Worm (Caenorhabditis elegans): Measurements from ENCODE around the gene acs-6.

acs-6 gene

DNA sequence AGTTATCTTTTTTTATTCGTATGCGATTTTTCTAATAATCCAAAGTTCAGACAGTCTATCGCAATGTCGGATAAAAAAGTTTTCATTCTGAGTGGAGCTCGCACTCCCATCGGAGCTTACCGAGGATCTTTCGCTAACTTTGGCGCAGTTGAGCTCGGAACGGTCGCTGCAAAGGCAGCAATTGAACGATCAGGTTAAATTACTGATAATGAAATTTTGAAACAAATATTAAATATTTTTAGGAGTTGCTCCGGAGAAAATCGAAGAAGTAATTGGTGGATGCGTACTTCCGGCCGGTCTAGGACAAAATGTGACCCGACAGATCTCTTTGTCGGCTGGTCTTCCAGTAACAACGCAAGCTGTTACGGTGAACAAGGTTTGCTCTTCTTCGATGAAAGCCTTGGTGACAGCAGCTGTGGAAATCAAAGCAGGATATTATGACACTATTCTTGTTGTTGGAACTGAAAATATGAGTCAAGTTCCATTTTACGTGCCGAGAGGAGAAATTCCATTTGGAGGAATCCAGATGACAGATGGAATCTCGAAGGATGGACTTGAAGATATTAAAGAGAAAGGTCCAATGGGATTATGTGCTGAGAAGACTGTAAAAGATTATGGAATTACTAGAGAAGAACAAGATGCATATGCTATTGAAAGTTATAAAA is 13.9 kb downstream of the acs-6 start, which contains the start of gene T02G5.7 (continued):
- TF ChIP-seq pbrm-1 (GFP tag; IDR thresholded peaks at IDR 0.05): 0 out of 2 replicates have a peak, but pooled peaks have one; percentile 15
- no peak for TF ChIP-seq dpl-1 (GFP tag; optimal IDR thresholded peaks at IDR 0.05)
- no peak for TF ChIP-seq nhr-27 (tag; optimal IDR thresholded peaks at IDR 0.05)
- TF ChIP-seq attf-3 (GFP tag; conservative IDR thresholded peaks at IDR 0.05): no peak
- TF ChIP-seq hlh-12 (tag; optimal IDR thresholded peaks at IDR 0.05): no peak
- TF ChIP-seq K11D2.4 (GFP tag; IDR thresholded peaks at IDR 0.05): no peak; the same call in 1 of the 2 replicates
- no peak for TF ChIP-seq tbp1 (GFP tag; optimal IDR thresholded peaks at IDR 0.05)
- TF ChIP-seq unc-62 (GFP tag; optimal IDR thresholded peaks at IDR 0.05): no peak
- TF ChIP-seq K12H6.12 (tag; optimal IDR thresholded peaks at IDR 0.05): no peak
- no peak for TF ChIP-seq F57C9.4 (tag; optimal IDR thresholded peaks at IDR 0.05)
- TF ChIP-seq chd-7 (tag; optimal IDR thresholded peaks at IDR 0.05): peak; percentile 21
- TF ChIP-seq ztf-18 (tag; optimal IDR thresholded peaks at IDR 0.05): peak; percentile 15
- peak; percentile 29; the same call in 1 of the 2 replicates for TF ChIP-seq madf-6 (GFP tag; IDR thresholded peaks at IDR 0.05)
- TF ChIP-seq B0035.1 (tag; optimal IDR thresholded peaks at IDR 0.05): no peak
- TF ChIP-seq die-1 (tag; optimal IDR thresholded peaks at IDR 0.05): no peak
- TF ChIP-seq nfyb-1 (GFP tag; IDR thresholded peaks at IDR 0.05): peak; percentile 42; the same call in 1 of the 2 replicates
- TF ChIP-seq snpc-4 (GFP tag; optimal IDR thresholded peaks at IDR 0.05): no peak
- TF ChIP-seq snpc-4 (tag; optimal IDR thresholded peaks at IDR 0.05): no peak
- peak; percentile 59; the same call in 1 of the 2 replicates for TF ChIP-seq B0336.3 (GFP tag; IDR thresholded peaks at IDR 0.05)
- no peak for TF ChIP-seq let-607 (tag; optimal IDR thresholded peaks at IDR 0.05)
- no peak for TF ChIP-seq F22D6.2 (tag; optimal IDR thresholded peaks at IDR 0.05)
- no peak for TF ChIP-seq aptf-3 (GFP tag; IDR thresholded peaks at IDR 0.05)
- TF ChIP-seq akir-1 (GFP tag; optimal IDR thresholded peaks at IDR 0.05): no peak
- TF ChIP-seq ceh-40 (GFP tag; IDR thresholded peaks at IDR 0.05): no peak
- TF ChIP-seq aptf-2 (GFP tag; conservative IDR thresholded peaks at IDR 0.05): no peak
- TF ChIP-seq egl-44 (GFP tag; IDR thresholded peaks at IDR 0.05): no peak
- no peak for TF ChIP-seq T07F8.4 (tag; optimal IDR thresholded peaks at IDR 0.05)
- TF ChIP-seq ztf-28 (GFP tag; IDR thresholded peaks at IDR 0.05): no peak
- TF ChIP-seq sdz-38 (tag; optimal IDR thresholded peaks at IDR 0.05): no peak
- TF ChIP-seq madf-10 (tag; optimal IDR thresholded peaks at IDR 0.05): no peak
- TF ChIP-seq F10E7.11 (tag; optimal IDR thresholded peaks at IDR 0.05): no peak
- TF ChIP-seq unc-130 (GFP tag; optimal IDR thresholded peaks at IDR 0.05): no peak
- TF ChIP-seq bed-1 (GFP tag; IDR thresholded peaks at IDR 0.05): no peak
- no peak for TF ChIP-seq T26A5.8 (tag; optimal IDR thresholded peaks at IDR 0.05)
- no peak for TF ChIP-seq ceh-58 (GFP tag; IDR thresholded peaks at IDR 0.05)
- no peak for TF ChIP-seq snpc-1.1 (tag; optimal IDR thresholded peaks at IDR 0.05; ENCODE audit: insufficient read depth)
- no peak for TF ChIP-seq ceh-79 (tag; optimal IDR thresholded peaks at IDR 0.05)
- TF ChIP-seq hlh-26 (GFP tag; conservative IDR thresholded peaks at IDR 0.05): no peak
- no peak for TF ChIP-seq atf-7 (tag; optimal IDR thresholded peaks at IDR 0.05)
- TF ChIP-seq ama-1 (optimal IDR thresholded peaks at IDR 0.05): peak; percentile 29
- no peak for TF ChIP-seq ama-1 (GFP tag; optimal IDR thresholded peaks at IDR 0.05)
- TF ChIP-seq pha-4 (tag; optimal IDR thresholded peaks at IDR 0.05): no peak
- TF ChIP-seq F23B12.7 (tag; optimal IDR thresholded peaks at IDR 0.05; ENCODE audit: insufficient read depth): no peak
- no peak for TF ChIP-seq hsf-1 (GFP tag; IDR thresholded peaks at IDR 0.05)
- no peak for TF ChIP-seq B0261.1 (tag; optimal IDR thresholded peaks at IDR 0.05)
